Fruit fly (Drosophila melanogaster): Measurements from ENCODE around the gene CG32262.
A peak's percentile ranks its signal among the peaks of the same experiment; 100 is the strongest.

Gene CG32262

DNA sequence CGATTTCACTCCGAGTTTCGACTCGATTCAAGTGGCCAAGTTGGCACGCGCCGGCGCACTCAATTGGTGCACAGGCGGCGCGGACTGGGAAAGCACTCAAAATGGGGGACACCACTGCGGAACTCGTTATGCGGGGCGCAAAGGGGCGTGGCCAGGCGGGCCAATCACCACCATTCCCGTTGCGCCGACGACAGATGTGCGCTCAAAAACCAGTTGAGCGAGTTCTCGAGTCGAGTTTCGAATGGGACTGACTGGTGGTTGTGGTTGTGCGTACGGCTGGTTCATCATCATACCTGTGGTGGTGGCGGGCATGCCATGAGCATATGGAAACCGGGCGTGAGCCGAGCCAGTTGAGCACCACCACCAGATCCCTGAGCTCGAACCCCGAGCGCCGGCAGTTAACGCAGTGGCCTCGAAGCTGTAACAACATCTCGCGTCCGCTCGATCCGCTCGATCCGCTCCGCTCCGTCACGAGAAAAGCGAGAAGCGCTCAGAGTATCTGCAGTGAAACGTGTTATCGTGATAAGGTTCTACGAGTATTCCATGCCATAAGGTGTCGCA lies 35.9 kb upstream of the CG32262 start, which contains the start of gene Awh (continued):
- TF ChIP-seq CG6854 (GFP tag; optimal IDR thresholded peaks at IDR 0.05) (no peak), CG10669 (GFP tag; optimal IDR thresholded peaks at IDR 0.05) (no peak), cyc (GFP tag; optimal IDR thresholded peaks at IDR 0.05) (no peak), Sox102F (GFP tag; optimal IDR thresholded peaks at IDR 0.05) (no peak), Sox14 (GFP tag; optimal IDR thresholded peaks at IDR 0.05) (no peak), CG6808 (GFP tag; optimal IDR thresholded peaks at IDR 0.05) (no peak), svp (GFP tag) (no peak), Hr38 (GFP tag; optimal IDR thresholded peaks at IDR 0.05) (no peak), fkh (GFP tag; optimal IDR thresholded peaks at IDR 0.05) (no peak), fd59A (GFP tag; optimal IDR thresholded peaks at IDR 0.05) (no peak), Smox (GFP tag; optimal IDR thresholded peaks at IDR 0.05) (no peak), lz (GFP tag; optimal IDR thresholded peaks at IDR 0.05) (no peak), Hr4 (GFP tag; optimal IDR thresholded peaks at IDR 0.05) (no peak), salr (GFP tag; optimal IDR thresholded peaks at IDR 0.05) (no peak), achi (GFP tag; optimal IDR thresholded peaks at IDR 0.05) (no peak), CG32006 (GFP tag; optimal IDR thresholded peaks at IDR 0.05) (no peak), Met (GFP tag; optimal IDR thresholded peaks at IDR 0.05) (no peak), CG1621 (tag; optimal IDR thresholded peaks at IDR 0.05) (peak; percentile 34), CG6276 (GFP tag; optimal IDR thresholded peaks at IDR 0.05) (no peak), CG15336 (GFP tag; IDR thresholded peaks at IDR 0.05) (peak; percentile 35; the same call in 1 of the 2 replicates), CG11902 (GFP tag; optimal IDR thresholded peaks at IDR 0.05) (no peak), Gug (GFP tag; IDR thresholded peaks at IDR 0.05) (no peak), Ets96B (tag; optimal IDR thresholded peaks at IDR 0.05) (no peak), CG8319 (GFP tag; optimal IDR thresholded peaks at IDR 0.05) (no peak), CG8119 (GFP tag; IDR thresholded peaks at IDR 0.05) (no peak; the same call in 2 of the 3 replicates), eg (GFP tag; IDR thresholded peaks at IDR 0.05) (0 out of 3 replicates have a peak, but pooled peaks have one; percentile 45), CG3032 (tag; optimal IDR thresholded peaks at IDR 0.05) (no peak), ss (GFP tag; optimal IDR thresholded peaks at IDR 0.05) (peak in 1 of 2 experiments; percentile 61), Eip93F (GFP tag; optimal IDR thresholded peaks at IDR 0.05) (no peak), net (GFP tag; optimal IDR thresholded peaks at IDR 0.05) (peak; percentile 30), esn (GFP tag; optimal IDR thresholded peaks at IDR 0.05) (peak; percentile 10), CG16779 (tag; optimal IDR thresholded peaks at IDR 0.05) (no peak)

DNA sequence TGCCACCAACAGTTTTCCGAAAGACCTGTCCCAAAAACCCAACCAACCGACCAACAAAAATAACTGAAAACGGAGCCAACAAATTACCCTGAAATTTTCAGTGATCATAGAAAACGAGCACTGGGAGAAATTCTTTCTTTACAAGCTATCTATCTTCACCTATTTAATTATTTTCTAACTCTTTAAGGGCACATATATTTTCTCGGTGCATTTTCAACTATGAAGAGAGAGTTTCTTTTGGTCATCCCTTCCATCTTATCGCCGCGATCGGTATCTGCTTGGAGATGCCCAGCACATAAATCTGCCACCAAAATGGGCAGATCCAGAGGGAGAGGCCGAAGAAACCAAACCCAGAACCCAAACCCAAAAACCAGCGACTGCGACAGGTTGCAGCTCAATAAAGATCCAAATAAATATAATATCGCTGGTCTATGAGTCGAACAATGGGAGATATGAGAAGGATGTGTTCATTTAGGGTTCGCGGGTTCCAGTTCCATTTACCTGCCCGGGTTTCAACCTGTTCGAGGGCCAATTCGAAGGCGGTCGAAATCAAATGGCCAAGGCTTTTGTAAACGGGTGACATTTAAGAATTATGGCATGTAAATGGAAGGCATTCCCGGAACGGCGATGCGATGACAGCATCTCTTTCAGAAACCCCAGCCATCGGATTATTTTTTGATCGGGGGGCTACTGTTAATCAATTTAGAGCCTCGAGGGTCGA lies 33.1 kb upstream of the CG32262 start:
- TF ChIP-seq Eip93F (GFP tag; optimal IDR thresholded peaks at IDR 0.05) (no peak), fd85E (GFP tag; optimal IDR thresholded peaks at IDR 0.05) (no peak)

- TF ChIP-seq Hr38 (GFP tag; optimal IDR thresholded peaks at IDR 0.05): no peak
- TF ChIP-seq CG15336 (GFP tag; IDR thresholded peaks at IDR 0.05): no peak
- no peak for TF ChIP-seq CG6276 (GFP tag; optimal IDR thresholded peaks at IDR 0.05)
- TF ChIP-seq CG10631 (GFP tag; optimal IDR thresholded peaks at IDR 0.05): no peak
Measured at dm6 chr3L:3828111-3828510, 18.1 kb upstream of the CG32262 start.

- peak; percentile 55 for TF ChIP-seq CG11294 (GFP tag; IDR thresholded peaks at IDR 0.05)
- TF ChIP-seq CG3919 (GFP tag; optimal IDR thresholded peaks at IDR 0.05): no peak
- TF ChIP-seq Sox102F (GFP tag; optimal IDR thresholded peaks at IDR 0.05): peak; percentile 46
- TF ChIP-seq Sox14 (GFP tag; optimal IDR thresholded peaks at IDR 0.05): no peak
- peak; percentile 45 for TF ChIP-seq fd59A (GFP tag; optimal IDR thresholded peaks at IDR 0.05)
- no peak for TF ChIP-seq Eip93F (GFP tag; optimal IDR thresholded peaks at IDR 0.05)
- TF ChIP-seq achi (GFP tag; optimal IDR thresholded peaks at IDR 0.05): no peak
- TF ChIP-seq CG8119 (GFP tag; IDR thresholded peaks at IDR 0.05): peak; percentile 89
- TF ChIP-seq eg (GFP tag; IDR thresholded peaks at IDR 0.05): peak; percentile 88
- TF ChIP-seq CG1621 (tag; optimal IDR thresholded peaks at IDR 0.05): no peak
- TF ChIP-seq esn (GFP tag; optimal IDR thresholded peaks at IDR 0.05): no peak
- TF ChIP-seq CG6808 (GFP tag; optimal IDR thresholded peaks at IDR 0.05): no peak
- TF ChIP-seq Ets96B (tag; optimal IDR thresholded peaks at IDR 0.05): peak; percentile 79
- TF ChIP-seq CG15336 (GFP tag; IDR thresholded peaks at IDR 0.05): peak; percentile 90
- peak; percentile 66 for TF ChIP-seq acj6 (GFP tag; optimal IDR thresholded peaks at IDR 0.05)
- no peak for TF ChIP-seq svp (GFP tag)
- no peak for TF ChIP-seq ss (GFP tag; optimal IDR thresholded peaks at IDR 0.05)
- peak; percentile 22 for TF ChIP-seq Blimp-1 (GFP tag; optimal IDR thresholded peaks at IDR 0.05)
- no peak for TF ChIP-seq CG10631 (GFP tag; optimal IDR thresholded peaks at IDR 0.05)
- TF ChIP-seq Hr4 (GFP tag; optimal IDR thresholded peaks at IDR 0.05): no peak
- no peak for TF ChIP-seq CG11902 (GFP tag; optimal IDR thresholded peaks at IDR 0.05)
- TF ChIP-seq Smox (GFP tag; optimal IDR thresholded peaks at IDR 0.05): no peak
- peak; percentile 54 for TF ChIP-seq CG6792 (GFP tag; optimal IDR thresholded peaks at IDR 0.05)
- TF ChIP-seq CG8319 (GFP tag; optimal IDR thresholded peaks at IDR 0.05): no peak
- no peak for TF ChIP-seq spab (GFP tag; optimal IDR thresholded peaks at IDR 0.05)
- no peak for TF ChIP-seq Hr39 (GFP tag; optimal IDR thresholded peaks at IDR 0.05)
- peak; percentile 14 for TF ChIP-seq Sox15 (GFP tag; optimal IDR thresholded peaks at IDR 0.05)
Measured at dm6 chr3L:3826541-3826940, 16.5 kb upstream of the CG32262 start.

All from whole organism, prepupa.